Worm (Caenorhabditis elegans): ENCODE results near the gene citk-2.

The citk-2 gene

DNA sequence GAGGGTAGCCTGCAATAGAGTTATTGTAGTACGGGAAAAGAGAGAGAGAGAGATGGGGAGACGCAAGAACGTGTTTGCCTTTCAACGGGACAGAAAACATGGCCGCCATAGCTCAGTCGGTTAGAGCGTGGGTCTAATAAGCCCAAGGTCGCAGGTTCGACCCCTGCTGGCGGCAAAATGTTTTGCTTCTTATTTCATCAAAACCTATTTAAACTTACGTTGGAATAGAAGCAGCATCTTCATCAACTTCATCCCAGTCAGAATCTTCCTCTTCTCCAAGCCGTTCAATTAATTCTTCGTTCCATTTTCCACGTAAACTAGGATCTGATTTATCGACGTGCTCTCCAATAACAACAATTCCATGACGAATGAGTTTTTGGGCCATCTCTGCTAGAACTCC, 33.3 kb downstream of the citk-2 start (continued):
- TF ChIP-seq him-1 (tag; optimal IDR thresholded peaks at IDR 0.05), result peak; percentile 38
- peak; percentile 63 for TF ChIP-seq T26A5.8 (tag; optimal IDR thresholded peaks at IDR 0.05)
- peak; percentile 68 for TF ChIP-seq lsy-27 (tag; optimal IDR thresholded peaks at IDR 0.05; ENCODE audit: borderline replicate concordance, insufficient read depth)
- TF ChIP-seq lag-1 (GFP tag; IDR thresholded peaks at IDR 0.05), result no peak
- TF ChIP-seq nhr-27 (tag; optimal IDR thresholded peaks at IDR 0.05), result peak; percentile 74
- TF ChIP-seq B0035.1 (tag; optimal IDR thresholded peaks at IDR 0.05), result peak; percentile 43
- no peak for TF ChIP-seq tbx-9 (tag; optimal IDR thresholded peaks at IDR 0.05; ENCODE audit: borderline replicate concordance)
- TF ChIP-seq let-607 (tag; optimal IDR thresholded peaks at IDR 0.05), result peak in 1 of 2 experiments; percentile 1
- TF ChIP-seq hmg-1.2 (GFP tag; IDR thresholded peaks at IDR 0.05), result peak; percentile 66
- no peak for TF ChIP-seq aptf-2 (GFP tag; conservative IDR thresholded peaks at IDR 0.05)
- TF ChIP-seq efl-1 (GFP tag; optimal IDR thresholded peaks at IDR 0.05), result no peak
- TF ChIP-seq akir-1 (GFP tag; optimal IDR thresholded peaks at IDR 0.05), result peak; percentile 48
- TF ChIP-seq sdz-38 (tag; optimal IDR thresholded peaks at IDR 0.05), result no peak
- no peak for TF ChIP-seq dpff-1 (tag; optimal IDR thresholded peaks at IDR 0.05)
- TF ChIP-seq ZK185.1 (tag; optimal IDR thresholded peaks at IDR 0.05; ENCODE audit: poor library complexity, severe bottlenecking), result peak; percentile 77
- peak; percentile 36 for TF ChIP-seq K12H6.12 (tag; optimal IDR thresholded peaks at IDR 0.05)
- TF ChIP-seq lin-54 (GFP tag; optimal IDR thresholded peaks at IDR 0.05), result peak; percentile 76
- TF ChIP-seq C06A6.2 (GFP tag; conservative IDR thresholded peaks at IDR 0.05), result peak; percentile 35; the same call in 1 of the 2 replicates

DNA sequence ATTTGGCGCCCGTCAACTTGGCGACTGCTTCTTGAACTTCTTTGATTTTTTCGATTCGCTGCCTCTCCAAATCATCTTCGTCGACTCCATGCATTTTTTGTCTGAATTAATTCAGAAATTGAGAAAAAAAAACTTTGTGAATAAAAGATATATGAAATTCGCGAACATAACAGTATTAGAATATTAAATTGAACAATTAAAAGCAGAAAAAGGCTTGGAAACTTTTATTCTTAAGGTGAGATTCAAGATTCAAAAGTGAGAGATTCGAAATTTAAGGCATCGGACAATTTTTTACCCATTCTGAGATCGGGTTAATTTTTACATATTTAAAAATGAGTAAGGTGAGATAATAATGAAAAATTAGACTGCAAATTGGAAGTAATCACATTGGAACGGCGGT, 34.6 kb downstream of the citk-2 start, which contains the start of gene F33G12.3:
Gene F33G12.3 (minus strand): TSS at position 101 of the 400 bp plus-strand sequence.
- TF ChIP-seq sdz-38 (tag; optimal IDR thresholded peaks at IDR 0.05) (no peak), F23B12.7 (tag; optimal IDR thresholded peaks at IDR 0.05; ENCODE audit: insufficient read depth) (no peak), ceh-40 (GFP tag; IDR thresholded peaks at IDR 0.05) (no peak), die-1 (tag; optimal IDR thresholded peaks at IDR 0.05) (no peak), nhr-120 (GFP tag; IDR thresholded peaks at IDR 0.05) (no peak), nhr-27 (tag; optimal IDR thresholded peaks at IDR 0.05) (no peak), F10E7.11 (tag; optimal IDR thresholded peaks at IDR 0.05) (no peak), C17E4.6 (GFP tag; IDR thresholded peaks at IDR 0.05) (no peak), ztf-22 (GFP tag; optimal IDR thresholded peaks at IDR 0.05) (no peak), mcd-1 (GFP tag; IDR thresholded peaks at IDR 0.05) (no peak), cebp-2 (GFP tag; IDR thresholded peaks at IDR 0.05) (no peak), akir-1 (GFP tag; optimal IDR thresholded peaks at IDR 0.05) (no peak), ceh-58 (GFP tag; IDR thresholded peaks at IDR 0.05) (no peak), snpc-3.4 (tag; optimal IDR thresholded peaks at IDR 0.05) (no peak), rec-8 (tag; optimal IDR thresholded peaks at IDR 0.05) (no peak), ceh-79 (tag; optimal IDR thresholded peaks at IDR 0.05) (no peak)

- no peak for TF ChIP-seq lin-26 (GFP tag; IDR thresholded peaks at IDR 0.05)
- TF ChIP-seq hmg-20 (GFP tag; IDR thresholded peaks at IDR 0.05), result no peak
- TF ChIP-seq madf-6 (GFP tag; IDR thresholded peaks at IDR 0.05), result peak; percentile 43; the same call in 1 of the 2 replicates
- TF ChIP-seq pbrm-1 (GFP tag; IDR thresholded peaks at IDR 0.05), result no peak
- no peak for TF ChIP-seq unc-62 (GFP tag; optimal IDR thresholded peaks at IDR 0.05)
These were observed 36.8 kb downstream of the citk-2 start, which contains the start of gene lrr-1 for ce11 chrII:5036128-5036527. Gene lrr-1, minus strand, starts transcription at chrII:5036439.

Measured in whole organism, young adult.